Fruit fly (Drosophila melanogaster) whole organism, prepupa: ENCODE data around the gene CG42716.

Source experiments
- CG11294 ChIP-seq: fragments of 200-800 bp; sonication (Bioruptor generic); IDR thresholded peaks from 2 replicates; pipeline ENCODE4 v1.3.6; 2022; ENCODE audit warnings: missing biosample characterization, missing genetic modification characterization
- CG15336 ChIP-seq: fragments of 200-800 bp; sonication (Bioruptor generic); IDR thresholded peaks from 2 replicates; pipeline ENCODE4 v1.3.6; 2022; ENCODE audit warnings: missing biosample characterization, missing genetic modification characterization
- CG1621 ChIP-seq: fragments of 200-800 bp; sonication (Bioruptor generic); optimal IDR thresholded peaks from 3 replicates; lab custom pipeline; 2018; ENCODE audit warnings: missing biosample characterization, mild to moderate bottlenecking, missing genetic modification characterization
- CG31627 ChIP-seq: fragments of 200-800 bp; sonication (Bioruptor generic); optimal IDR thresholded peaks from 3 replicates; lab custom pipeline; 2016; ENCODE audit warnings: missing biosample characterization, missing genetic modification characterization
- CG34406 ChIP-seq: fragments of 200-800 bp; sonication (Bioruptor generic); optimal IDR thresholded peaks from 3 replicates; lab custom pipeline; 2016; ENCODE audit warnings: missing biosample characterization, missing genetic modification characterization
- CG8632 ChIP-seq: fragments of 200-800 bp; sonication (Bioruptor generic); optimal IDR thresholded peaks from 3 replicates; lab custom pipeline; 2016; ENCODE audit warnings: missing biosample characterization, missing genetic modification characterization
- Lpt ChIP-seq: fragments of 200-800 bp; sonication (Bioruptor generic); optimal IDR thresholded peaks from 3 replicates; lab custom pipeline; 2016; ENCODE audit warnings: missing biosample characterization, missing genetic modification characterization
- Sox15 ChIP-seq: fragments of 200-800 bp; sonication (Bioruptor generic); optimal IDR thresholded peaks from 3 replicates; lab custom pipeline; 2016; ENCODE audit warnings: missing biosample characterization, missing genetic modification characterization
- pdm3 ChIP-seq: fragments of 200-800 bp; sonication (Bioruptor generic); optimal IDR thresholded peaks from 3 replicates; lab custom pipeline; 2016; ENCODE audit warnings: missing biosample characterization, missing genetic modification characterization

DNA sequence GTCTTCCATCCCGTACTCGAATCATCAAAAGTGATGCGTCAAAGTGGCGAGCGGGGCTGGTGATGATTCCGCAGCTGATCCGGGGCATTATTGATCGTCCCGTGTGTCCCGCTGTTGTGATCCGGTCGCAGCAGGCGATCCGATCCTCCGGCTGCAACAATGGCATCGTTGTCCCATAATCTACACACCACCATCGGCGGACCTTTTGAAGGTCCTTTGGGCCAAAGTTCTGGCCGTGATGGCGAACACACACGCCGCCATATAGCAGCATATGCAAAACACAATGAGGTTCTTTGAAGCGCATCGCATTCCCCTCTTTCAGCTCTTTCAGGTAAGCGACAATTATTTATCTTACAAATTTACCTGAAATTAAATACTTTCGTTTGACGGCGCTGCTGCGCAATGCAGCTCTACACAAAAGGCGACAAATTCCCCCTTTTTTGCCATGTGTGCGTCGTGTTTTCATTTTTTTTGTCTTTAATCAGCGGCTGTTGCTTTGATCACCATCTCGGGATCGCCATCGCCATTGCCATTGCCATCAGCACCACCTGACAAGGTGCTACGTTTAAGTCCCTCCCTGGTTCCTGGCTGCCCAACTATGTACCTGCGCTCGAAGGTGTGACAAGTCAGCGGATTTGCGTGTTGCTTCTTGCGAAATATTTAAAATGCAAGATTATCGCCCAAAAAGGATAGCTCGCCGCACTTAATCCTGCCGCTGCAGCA, 15.9 kb upstream of the CG42716 start:
- TF ChIP-seq CG8632 (GFP tag; lab: Kevin White, UChicago) (no peak), CG11294 (GFP tag; lab: Robert Waterston, UW) (no peak), CG34406 (GFP tag; lab: Kevin White, UChicago) (no peak), Lpt (GFP tag; lab: Kevin White, UChicago) (no peak), Sox15 (GFP tag; lab: Kevin White, UChicago) (no peak), CG1621 (tag; lab: Kevin White, UChicago) (no peak), CG15336 (GFP tag; lab: Robert Waterston, UW) (no peak), pdm3 (GFP tag; lab: Kevin White, UChicago) (no peak), CG31627 (no peak)
